Worm (Caenorhabditis elegans) whole organism, midembryonic: ENCODE data around the gene fkb-6.

Experiments used
- T22C8.4 ChIP-seq: fragments of 200-800 bp; sonication (Bioruptor generic); IDR thresholded peaks from 2 replicates; pipeline ENCODE4 v1.3.6; 2022; ENCODE audit warnings: missing genetic modification characterization, missing compliant biosample characterization
- cog-1 ChIP-seq: sonication (generic microtip); optimal IDR thresholded peaks from 2 replicates; lab custom pipeline; 2016; ENCODE audit warnings: missing genetic modification characterization, missing compliant biosample characterization
- flt-1 ChIP-seq: fragments of 200-800 bp; sonication (Bioruptor generic); IDR thresholded peaks from 2 replicates; pipeline ENCODE4 v1.3.6; 2022; ENCODE audit warnings: missing genetic modification characterization, missing compliant biosample characterization
- klf-2 ChIP-seq: fragments of 200-800 bp; sonication (Bioruptor generic); conservative IDR thresholded peaks from 2 replicates; pipeline ENCODE4 v1.3.6; 2022; ENCODE audit warnings: missing genetic modification reagents, missing genetic modification characterization, missing compliant biosample characterization
- med-1 ChIP-seq: sonication (generic microtip); optimal IDR thresholded peaks from 2 replicates; lab custom pipeline; 2017; ENCODE audit warnings: missing genetic modification characterization, mild to moderate bottlenecking, missing compliant biosample characterization, antibody characterized with exemption, missing genetic modification reagents; ENCODE audit not compliant: insufficient read depth
- ref-1 ChIP-seq: fragments of 200-800 bp; sonication (Bioruptor generic); conservative IDR thresholded peaks from 2 replicates; pipeline ENCODE4 v1.3.6; 2022; ENCODE audit warnings: missing genetic modification reagents, missing genetic modification characterization, missing compliant biosample characterization
- tab-1 ChIP-seq: fragments of 200-800 bp; sonication (Bioruptor generic); IDR thresholded peaks from 2 replicates; pipeline ENCODE4 v1.3.6; 2022; ENCODE audit warnings: missing genetic modification characterization, missing compliant biosample characterization
- ztf-23 ChIP-seq: fragments of 200-800 bp; sonication (Bioruptor generic); IDR thresholded peaks from 2 replicates; pipeline ENCODE4 v1.3.6; 2022; ENCODE audit warnings: missing genetic modification reagents, missing genetic modification characterization, missing compliant biosample characterization
- ztf-29 ChIP-seq: fragments of 200-800 bp; sonication (Bioruptor generic); IDR thresholded peaks from 2 replicates; pipeline ENCODE4 v1.3.6; 2022; ENCODE audit warnings: missing genetic modification reagents, missing genetic modification characterization, missing compliant biosample characterization

The fkb-6 gene

DNA sequence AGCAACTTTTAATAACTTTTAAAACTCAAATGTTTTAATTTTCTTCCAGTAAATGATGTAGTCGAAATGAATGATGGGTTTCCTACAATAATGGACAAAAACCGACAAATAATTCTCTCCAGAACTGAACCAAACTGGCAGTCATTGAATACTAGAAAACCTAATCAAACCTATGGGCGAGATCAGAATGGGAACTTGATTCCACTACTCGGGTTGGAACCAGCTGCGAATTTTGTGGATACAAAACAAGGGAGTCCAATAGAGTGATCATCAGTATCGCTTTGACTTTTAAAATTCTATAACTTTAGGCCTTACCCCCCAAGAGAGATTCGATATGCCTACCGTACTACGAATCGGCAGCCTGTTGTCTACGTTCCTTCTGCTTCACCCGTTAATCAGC is 19.3 kb upstream of the fkb-6 start:
- TF ChIP-seq tab-1 (GFP tag; lab: Robert Waterston, UW) (no peak), T22C8.4 (GFP tag; lab: Robert Waterston, UW) (no peak), klf-2 (no peak)

ce11 chrV:20828820-20829219 is 17.1 kb upstream of the fkb-6 start, which contains the start of gene sbt-1:
Gene sbt-1, minus strand, starts transcription at chrV:20828881.
- TF ChIP-seq tab-1 (GFP tag; lab: Robert Waterston, UW) (no peak), klf-2 (no peak), ref-1 (GFP tag; lab: Robert Waterston, UW) (no peak), flt-1 (GFP tag; lab: Robert Waterston, UW) (0 out of 2 replicates have a peak, but pooled peaks have one; percentile 4), T22C8.4 (GFP tag; lab: Robert Waterston, UW) (peak; percentile 32; the same call in 1 of the 2 replicates), cog-1 (no peak), med-1 (no peak), ztf-29 (no peak), ztf-23 (GFP tag; lab: Robert Waterston, UW) (no peak)

ce11 chrV:20829511-20829910 is 16.4 kb upstream of the fkb-6 start, which contains the start of gene num-1:
Gene num-1, plus strand, starts transcription at chrV:20829811.
- TF ChIP-seq med-1 (no peak), tab-1 (GFP tag; lab: Robert Waterston, UW) (no peak), flt-1 (GFP tag; lab: Robert Waterston, UW) (no peak), ztf-29 (no peak), ztf-23 (GFP tag; lab: Robert Waterston, UW) (no peak)

DNA sequence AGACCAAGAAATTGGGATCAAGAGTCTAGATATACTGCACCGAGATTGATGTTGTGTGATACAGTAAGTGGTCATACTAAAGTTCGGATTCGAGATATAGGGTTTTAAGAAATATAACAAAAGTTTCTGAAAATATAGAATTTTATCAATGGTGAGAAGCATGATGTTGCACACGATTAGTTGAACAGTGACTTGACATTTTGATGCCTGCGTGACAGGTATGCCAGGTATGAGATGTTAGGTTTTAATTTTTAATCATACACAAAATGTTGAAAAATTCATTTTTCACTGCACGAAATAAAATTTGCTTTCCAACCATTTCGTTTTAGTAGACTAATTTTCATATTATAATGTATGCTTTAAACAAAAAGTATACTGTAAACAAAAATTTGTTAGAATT is 15.5 kb upstream of the fkb-6 start:
- TF ChIP-seq cog-1 (no peak), med-1 (no peak), ref-1 (GFP tag; lab: Robert Waterston, UW) (no peak)

ce11 chrV:20831867-20832266 is 14.1 kb upstream of the fkb-6 start:
- TF ChIP-seq T22C8.4 (GFP tag; lab: Robert Waterston, UW) (no peak), ref-1 (GFP tag; lab: Robert Waterston, UW) (no peak), ztf-29 (no peak), flt-1 (GFP tag; lab: Robert Waterston, UW) (no peak), ztf-23 (GFP tag; lab: Robert Waterston, UW) (no peak), cog-1 (no peak), tab-1 (GFP tag; lab: Robert Waterston, UW) (no peak), med-1 (no peak), klf-2 (no peak)

ce11 chrV:20832554-20832963 is 13.4 kb upstream of the fkb-6 start:
- TF ChIP-seq flt-1 (GFP tag; lab: Robert Waterston, UW) (peak; percentile 29; the same call in 1 of the 2 replicates), med-1 (no peak), tab-1 (GFP tag; lab: Robert Waterston, UW) (no peak), T22C8.4 (GFP tag; lab: Robert Waterston, UW) (no peak), ref-1 (GFP tag; lab: Robert Waterston, UW) (no peak), ztf-29 (no peak), cog-1 (peak; percentile 30), klf-2 (no peak), ztf-23 (GFP tag; lab: Robert Waterston, UW) (no peak)

- TF ChIP-seq ztf-29 (no peak), klf-2 (no peak), cog-1 (no peak), med-1 (no peak), ztf-23 (GFP tag; lab: Robert Waterston, UW) (no peak), ref-1 (GFP tag; lab: Robert Waterston, UW) (no peak), flt-1 (GFP tag; lab: Robert Waterston, UW) (no peak), tab-1 (GFP tag; lab: Robert Waterston, UW) (no peak), T22C8.4 (GFP tag; lab: Robert Waterston, UW) (no peak)
These were observed 8.2 kb upstream of the fkb-6 start, which contains the start of gene mrps-12 for ce11 chrV:20837765-20838164. Gene mrps-12, plus strand, starts transcription at chrV:20838080.

ce11 chrV:20838565-20838964 is 7.4 kb upstream of the fkb-6 start, which contains the start of gene exos-7:
Gene exos-7, plus strand, starts transcription at chrV:20838865.
- TF ChIP-seq ref-1 (GFP tag; lab: Robert Waterston, UW) (no peak), cog-1 (no peak), med-1 (no peak), flt-1 (GFP tag; lab: Robert Waterston, UW) (no peak), ztf-29 (no peak), T22C8.4 (GFP tag; lab: Robert Waterston, UW) (no peak), ztf-23 (GFP tag; lab: Robert Waterston, UW) (no peak), klf-2 (no peak), tab-1 (GFP tag; lab: Robert Waterston, UW) (no peak)

ce11 chrV:20839307-20839909 is 6.5 kb upstream of the fkb-6 start:
- 0 out of 2 replicates have a peak, but pooled peaks have one; percentile 34 for TF ChIP-seq klf-2
- peak; percentile 76 for TF ChIP-seq ztf-23 (GFP tag; lab: Robert Waterston, UW)
- peak; percentile 69; the same call in 1 of the 2 replicates for TF ChIP-seq flt-1 (GFP tag; lab: Robert Waterston, UW)

ce11 chrV:20841484-20841883 is 4.5 kb upstream of the fkb-6 start:
- no peak for TF ChIP-seq klf-2
- no peak for TF ChIP-seq tab-1 (GFP tag; lab: Robert Waterston, UW)
- no peak for TF ChIP-seq flt-1 (GFP tag; lab: Robert Waterston, UW)
- TF ChIP-seq med-1, result no peak
- TF ChIP-seq ref-1 (GFP tag; lab: Robert Waterston, UW), result no peak
- no peak for TF ChIP-seq T22C8.4 (GFP tag; lab: Robert Waterston, UW)
- TF ChIP-seq ztf-29, result no peak
- no peak for TF ChIP-seq cog-1
- TF ChIP-seq ztf-23 (GFP tag; lab: Robert Waterston, UW), result no peak
